Worm (Caenorhabditis elegans): ENCODE results near the gene tut-2.

ce11 chrV:10671618-10672017, 13.6 kb downstream of the tut-2 start, which contains the start of gene ceh-22:
- TF ChIP-seq pax-1 (tag; optimal IDR thresholded peaks at IDR 0.05) (no peak), npax-4 (tag; optimal IDR thresholded peaks at IDR 0.05) (no peak)

All from whole organism, late embryonic.